Fruit fly (Drosophila melanogaster) whole organism, embryonic: ENCODE results near the gene CG3777.
A peak's percentile ranks its signal among the peaks of the same experiment; 100 is the strongest.

ENCODE experiments used
- B-H2 ChIP-seq: fragments of 200-800 bp; sonication (Bioruptor generic); optimal IDR thresholded peaks from 2 replicates; lab custom pipeline; 2018; ENCODE audit warnings: missing biosample characterization, mild to moderate bottlenecking, missing genetic modification characterization
- BEAF-32 ChIP-seq: fragments of 200-800 bp; sonication (Bioruptor generic); optimal IDR thresholded peaks from 3 replicates; lab custom pipeline; 2017; ENCODE audit warnings: missing biosample characterization, missing genetic modification characterization, mild to moderate bottlenecking, moderate library complexity, missing genetic modification reagents
- CG10267 ChIP-seq: fragments of 200-800 bp; sonication (Bioruptor generic); optimal IDR thresholded peaks from 2 replicates; lab custom pipeline; 2018; ENCODE audit warnings: missing biosample characterization, mild to moderate bottlenecking, missing genetic modification characterization, moderate library complexity
- CG11504 ChIP-seq: fragments of 200-800 bp; sonication (Bioruptor generic); optimal IDR thresholded peaks from 3 replicates; lab custom pipeline; 2019; ENCODE audit warnings: missing biosample characterization, mild to moderate bottlenecking, missing genetic modification characterization, moderate library complexity
- CG12391 ChIP-seq: fragments of 200-800 bp; sonication (Bioruptor generic); optimal IDR thresholded peaks from 3 replicates; lab custom pipeline; 2018; ENCODE audit warnings: missing biosample characterization, mild to moderate bottlenecking, missing genetic modification characterization, moderate library complexity
- CG13287 ChIP-seq: fragments of 200-800 bp; sonication (Bioruptor generic); IDR thresholded peaks from 2 replicates; pipeline ENCODE4 v1.3.6; 2022; ENCODE audit warnings: missing biosample characterization, missing genetic modification characterization; ENCODE audit not compliant: partially characterized antibody
- CG14710 ChIP-seq: fragments of 200-800 bp; sonication (Bioruptor generic); optimal IDR thresholded peaks from 3 replicates; lab custom pipeline; 2019; ENCODE audit warnings: missing biosample characterization, mild to moderate bottlenecking, missing genetic modification characterization, moderate library complexity
- CG14860 ChIP-seq: fragments of 200-800 bp; sonication (Bioruptor generic); IDR thresholded peaks from 3 replicates; pipeline ENCODE4 v1.3.6; 2022; ENCODE audit warnings: missing biosample characterization, missing genetic modification characterization; ENCODE audit not compliant: partially characterized antibody
- CG15479 ChIP-seq: fragments of 200-800 bp; sonication (Bioruptor generic); optimal IDR thresholded peaks from 3 replicates; lab custom pipeline; 2019; ENCODE audit warnings: missing biosample characterization, mild to moderate bottlenecking, missing genetic modification characterization, moderate library complexity
- CG16779 ChIP-seq: fragments of 200-800 bp; sonication (Bioruptor generic); IDR thresholded peaks from 2 replicates; pipeline ENCODE4 v1.3.6; 2022; ENCODE audit warnings: missing biosample characterization, missing genetic modification characterization
- CG17186 ChIP-seq: fragments of 200-800 bp; sonication (Bioruptor generic); optimal IDR thresholded peaks from 3 replicates; lab custom pipeline; 2017; ENCODE audit warnings: missing biosample characterization, missing genetic modification reagents, missing genetic modification characterization
- CG1792 ChIP-seq: fragments of 200-800 bp; sonication (Bioruptor generic); optimal IDR thresholded peaks from 2 replicates; lab custom pipeline; 2016; ENCODE audit warnings: missing biosample characterization, missing genetic modification characterization
- CG2120 ChIP-seq: fragments of 200-800 bp; sonication (Bioruptor generic); optimal IDR thresholded peaks from 3 replicates; lab custom pipeline; 2016; ENCODE audit warnings: missing biosample characterization, missing genetic modification characterization
- CG33213 ChIP-seq: fragments of 200-800 bp; sonication (Bioruptor generic); optimal IDR thresholded peaks from 3 replicates; lab custom pipeline; 2016; ENCODE audit warnings: missing biosample characterization, missing genetic modification characterization
- CG34224 ChIP-seq: fragments of 200-800 bp; sonication (Bioruptor generic); IDR thresholded peaks from 3 replicates; pipeline ENCODE4 v1.3.6; 2022; ENCODE audit warnings: missing biosample characterization, missing genetic modification characterization; ENCODE audit not compliant: partially characterized antibody
- CG34376 ChIP-seq: fragments of 200-800 bp; sonication (Bioruptor generic); optimal IDR thresholded peaks from 2 replicates; lab custom pipeline; 2018; ENCODE audit warnings: missing biosample characterization, mild to moderate bottlenecking, missing genetic modification characterization
- CG4360 ChIP-seq: fragments of 200-800 bp; sonication (Bioruptor generic); IDR thresholded peaks from 2 replicates; pipeline ENCODE4 v1.3.6; 2022; ENCODE audit warnings: missing biosample characterization, missing genetic modification characterization
- CG4617 ChIP-seq: fragments of 200-800 bp; sonication (Bioruptor generic); optimal IDR thresholded peaks from 3 replicates; lab custom pipeline; 2016; ENCODE audit warnings: missing biosample characterization, missing genetic modification characterization, borderline replicate concordance
- CG7745 ChIP-seq: fragments of 200-800 bp; sonication (Bioruptor generic); optimal IDR thresholded peaks from 2 replicates; lab custom pipeline; 2018; ENCODE audit warnings: missing biosample characterization, mild to moderate bottlenecking, missing genetic modification characterization, moderate library complexity
- D19A ChIP-seq: fragments of 200-800 bp; optimal IDR thresholded peaks from 3 replicates; lab custom pipeline; 2019; ENCODE audit warnings: missing biosample characterization, mild to moderate bottlenecking, missing genetic modification characterization, moderate library complexity
- Doc3 ChIP-seq: fragments of 200-800 bp; sonication (Bioruptor generic); IDR thresholded peaks from 3 replicates; pipeline ENCODE4 v1.3.6; 2022; ENCODE audit warnings: missing biosample characterization, missing genetic modification characterization; ENCODE audit not compliant: partially characterized antibody
- Dp ChIP-seq: fragments of 200-800 bp; sonication (Bioruptor generic); optimal IDR thresholded peaks from 2 replicates; lab custom pipeline; 2018; ENCODE audit warnings: missing biosample characterization, mild to moderate bottlenecking, missing genetic modification characterization, moderate library complexity
- E2f2 ChIP-seq: fragments of 200-800 bp; sonication (Bioruptor generic); IDR thresholded peaks from 2 replicates; pipeline ENCODE4 v1.3.6; 2022; ENCODE audit warnings: missing biosample characterization, missing genetic modification characterization
- Lhr ChIP-seq: fragments of 200-800 bp; sonication (Bioruptor generic); optimal IDR thresholded peaks from 3 replicates; lab custom pipeline; 2017; ENCODE audit warnings: mild to moderate bottlenecking, missing biosample characterization, missing genetic modification reagents, missing genetic modification characterization
- MBD-R2 ChIP-seq: fragments of 200-800 bp; sonication (Bioruptor generic); IDR thresholded peaks from 2 replicates; pipeline ENCODE4 v1.3.6; 2022; ENCODE audit warnings: missing biosample characterization, missing genetic modification characterization
- MESR4 ChIP-seq: fragments of 200-800 bp; sonication (Bioruptor generic); optimal IDR thresholded peaks from 2 replicates; lab custom pipeline; 2018; ENCODE audit warnings: missing biosample characterization, mild to moderate bottlenecking, missing genetic modification characterization, moderate library complexity
- Med ChIP-seq: fragments of 200-800 bp; sonication (Bioruptor generic); peaks from one replicate; lab custom pipeline; 2016; ENCODE audit warnings: missing biosample characterization, missing genetic modification characterization, mild to moderate bottlenecking, inconsistent platforms, moderate library complexity
- Neu2 ChIP-seq: fragments of 200-800 bp; sonication (Bioruptor generic); optimal IDR thresholded peaks from 3 replicates; lab custom pipeline; 2016; ENCODE audit warnings: missing biosample characterization, missing genetic modification characterization, borderline replicate concordance
- Nf-YC ChIP-seq: fragments of 200-800 bp; optimal IDR thresholded peaks from 3 replicates; lab custom pipeline; 2019; ENCODE audit warnings: missing biosample characterization, mild to moderate bottlenecking, missing genetic modification characterization, moderate library complexity
- Opbp ChIP-seq: fragments of 200-800 bp; sonication (Bioruptor generic); IDR thresholded peaks from 3 replicates; pipeline ENCODE4 v1.3.6; 2022; ENCODE audit warnings: missing biosample characterization, missing genetic modification characterization; ENCODE audit not compliant: partially characterized antibody
- Sry-δ ChIP-seq: fragments of 200-800 bp; sonication (Bioruptor generic); optimal IDR thresholded peaks from 2 replicates; lab custom pipeline; 2016; ENCODE audit warnings: missing biosample characterization, missing genetic modification characterization
- amos ChIP-seq: fragments of 200-800 bp; sonication (Bioruptor generic); IDR thresholded peaks from 2 replicates; pipeline ENCODE4 v1.3.6; 2022; ENCODE audit warnings: missing biosample characterization, missing genetic modification characterization; ENCODE audit not compliant: partially characterized antibody
- cg ChIP-seq: fragments of 200-800 bp; sonication (Bioruptor generic); optimal IDR thresholded peaks from 3 replicates; lab custom pipeline; 2019; ENCODE audit warnings: missing biosample characterization, mild to moderate bottlenecking, missing genetic modification characterization, moderate library complexity
- chinmo ChIP-seq: fragments of 200-800 bp; sonication (Bioruptor generic); IDR thresholded peaks from 4 replicates; pipeline ENCODE4 v1.3.6; 2022; ENCODE audit warnings: missing biosample characterization, missing genetic modification characterization; ENCODE audit not compliant: partially characterized antibody
- emc ChIP-seq: fragments of 200-800 bp; sonication (Bioruptor generic); optimal IDR thresholded peaks from 2 replicates; lab custom pipeline; 2016; ENCODE audit warnings: missing biosample characterization, missing genetic modification characterization
- ewg ChIP-seq: fragments of 200-800 bp; sonication (Bioruptor generic); optimal IDR thresholded peaks from 3 replicates; lab custom pipeline; 2017; ENCODE audit warnings: mild to moderate bottlenecking, missing biosample characterization, missing genetic modification reagents, missing genetic modification characterization
- gsb-n ChIP-seq: fragments of 200-800 bp; sonication (Bioruptor generic); optimal IDR thresholded peaks from 3 replicates; lab custom pipeline; 2018; ENCODE audit warnings: missing biosample characterization, mild to moderate bottlenecking, missing genetic modification characterization
- her ChIP-seq: fragments of 200-800 bp; sonication (Bioruptor generic); optimal IDR thresholded peaks from 2 replicates; lab custom pipeline; 2016; ENCODE audit warnings: missing biosample characterization, missing genetic modification characterization
- klu ChIP-seq: fragments of 200-800 bp; sonication (Bioruptor generic); IDR thresholded peaks from 2 replicates; pipeline ENCODE4 v1.3.6; 2022; ENCODE audit warnings: missing biosample characterization, missing genetic modification characterization
- knrl ChIP-seq: fragments of 200-800 bp; sonication (Bioruptor generic); IDR thresholded peaks from 3 replicates; pipeline ENCODE4 v1.3.6; 2022; ENCODE audit warnings: missing biosample characterization, missing genetic modification characterization; ENCODE audit not compliant: partially characterized antibody
- nmo ChIP-seq: fragments of 200-800 bp; sonication (Bioruptor generic); optimal IDR thresholded peaks from 2 replicates; lab custom pipeline; 2018; ENCODE audit warnings: missing biosample characterization, mild to moderate bottlenecking, missing genetic modification characterization, moderate library complexity
- repo ChIP-seq: fragments of 200-800 bp; sonication (Bioruptor generic); optimal IDR thresholded peaks from 2 replicates; lab custom pipeline; 2016; ENCODE audit warnings: missing biosample characterization, missing genetic modification characterization
- row ChIP-seq: fragments of 200-800 bp; sonication (Bioruptor generic); IDR thresholded peaks from 3 replicates; pipeline ENCODE4 v1.3.6; 2022; ENCODE audit warnings: missing biosample characterization, missing genetic modification characterization
- sens ChIP-seq: fragments of 200-800 bp; sonication (Bioruptor generic); peaks from one replicate; lab custom pipeline; 2016; ENCODE audit warnings: missing biosample characterization, missing genetic modification characterization
- stc ChIP-seq: fragments of 200-800 bp; sonication (Bioruptor generic); IDR thresholded peaks from 2 replicates; pipeline ENCODE4 v1.3.6; 2022; ENCODE audit warnings: missing biosample characterization, missing genetic modification characterization
- tin ChIP-seq: fragments of 200-800 bp; sonication (Bioruptor generic); optimal IDR thresholded peaks from 3 replicates; lab custom pipeline; 2016; ENCODE audit warnings: missing biosample characterization, missing genetic modification characterization
- unc-4 ChIP-seq: fragments of 200-800 bp; sonication (Bioruptor generic); IDR thresholded peaks from 2 replicates; pipeline ENCODE4 v1.3.6; 2022; ENCODE audit warnings: missing biosample characterization, missing genetic modification characterization; ENCODE audit not compliant: partially characterized antibody
- vnd ChIP-seq: fragments of 200-800 bp; sonication (Bioruptor generic); IDR thresholded peaks from 3 replicates; pipeline ENCODE4 v1.3.6; 2022; ENCODE audit warnings: missing biosample characterization, missing genetic modification characterization; ENCODE audit not compliant: partially characterized antibody

Gene CG3777

DNA sequence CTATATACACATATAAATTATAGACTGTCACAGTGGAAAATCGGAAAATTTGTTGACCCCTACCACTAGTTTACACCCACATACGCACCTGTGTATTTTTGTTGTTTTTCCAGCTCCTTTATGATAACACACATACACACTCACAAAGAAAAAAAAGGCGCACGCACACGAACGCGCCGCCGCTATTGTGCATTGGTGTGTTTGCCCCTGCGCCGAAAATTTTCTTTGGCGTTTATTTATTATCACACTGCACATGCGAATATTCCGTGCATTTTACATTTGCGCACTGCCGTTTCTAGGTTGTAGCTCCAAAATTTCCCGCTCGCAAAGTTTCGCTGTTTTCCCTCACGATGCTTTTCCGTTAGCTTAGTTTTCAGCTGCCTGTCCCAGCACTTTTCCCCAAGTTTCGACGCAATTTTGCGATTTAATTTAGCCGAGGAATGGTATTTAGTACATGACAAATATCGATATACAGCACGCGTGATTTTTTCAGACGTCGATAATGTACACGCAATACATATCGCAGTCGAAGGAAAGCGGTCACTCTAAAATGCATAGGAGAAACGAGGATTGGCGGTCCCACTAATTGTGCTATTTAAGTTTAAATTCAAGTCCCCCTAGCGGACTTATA, at the start of gene CG3777, which contains the start of gene ewg (continued):
- TF ChIP-seq Opbp (peak; percentile 99), B-H2 (peak; percentile 25), unc-4 (GFP tag; lab: Robert Waterston, UW) (peak; percentile 91), E2f2 (GFP tag; lab: Robert Waterston, UW) (peak; percentile 78), CG33213 (peak; percentile 68), Sry-δ (peak; percentile 87), CG12391 (tag; lab: Kevin White, UChicago) (peak; percentile 32), CG10267 (tag; lab: Kevin White, UChicago) (peak; percentile 32), CG11504 (tag; lab: Kevin White, UChicago) (peak; percentile 27), CG14860 (GFP tag; lab: Robert Waterston, UW) (peak; percentile 93), CG4617 (GFP tag; lab: Kevin White, UChicago) (peak; percentile 55), CG34376 (GFP tag; lab: Kevin White, UChicago) (peak; percentile 26), Nf-YC (tag; lab: Kevin White, UChicago) (no peak), emc (no peak), knrl (peak; percentile 97), Lhr (peak; percentile 46), chinmo (GFP tag; lab: Robert Waterston, UW) (peak; percentile 97), CG13287 (GFP tag; lab: Robert Waterston, UW) (peak; percentile 97), MESR4 (peak; percentile 58), tin (GFP tag; lab: Kevin White, UChicago) (no peak), CG1792 (no peak), ewg (GFP tag; lab: Kevin White, UChicago) (peak; percentile 97), repo (no peak), CG15479 (GFP tag; lab: Kevin White, UChicago) (peak; percentile 65), CG14710 (tag; lab: Kevin White, UChicago) (peak; percentile 69), nmo (GFP tag; lab: Kevin White, UChicago) (peak; percentile 41), D19A (tag; lab: Kevin White, UChicago) (peak; percentile 13), MBD-R2 (GFP tag; lab: Robert Waterston, UW) (peak; percentile 32; the same call in 1 of the 2 replicates), CG34224 (GFP tag; lab: Robert Waterston, UW) (peak; percentile 94), amos (GFP tag; lab: Robert Waterston, UW) (peak; percentile 99), vnd (GFP tag; lab: Robert Waterston, UW) (peak; percentile 95), gsb-n (peak; percentile 0), Doc3 (GFP tag; lab: Robert Waterston, UW) (peak; percentile 90), her (peak; percentile 33), stc (GFP tag; lab: Robert Waterston, UW) (no peak), CG16779 (GFP tag; lab: Robert Waterston, UW) (no peak), CG17186 (GFP tag; lab: Kevin White, UChicago) (peak; percentile 76), BEAF-32 (GFP tag; lab: Kevin White, UChicago) (peak; percentile 96), CG4360 (peak; percentile 39; the same call in 1 of the 2 replicates), CG7745 (tag; lab: Kevin White, UChicago) (peak; percentile 65), row (GFP tag; lab: Robert Waterston, UW) (peak; percentile 52; the same call in 2 of the 3 replicates), klu (no peak), CG2120 (peak; percentile 28), Dp (GFP tag; lab: Kevin White, UChicago) (peak; percentile 80), Neu2 (GFP tag; lab: Kevin White, UChicago) (no peak), Med (GFP tag; lab: Kevin White, UChicago) (peak; percentile 85), sens (GFP tag; lab: Kevin White, UChicago) (peak; percentile 86), cg (GFP tag; lab: Kevin White, UChicago) (peak; percentile 87)
